Worm (Caenorhabditis elegans): ENCODE data around the gene blos-1.

DNA sequence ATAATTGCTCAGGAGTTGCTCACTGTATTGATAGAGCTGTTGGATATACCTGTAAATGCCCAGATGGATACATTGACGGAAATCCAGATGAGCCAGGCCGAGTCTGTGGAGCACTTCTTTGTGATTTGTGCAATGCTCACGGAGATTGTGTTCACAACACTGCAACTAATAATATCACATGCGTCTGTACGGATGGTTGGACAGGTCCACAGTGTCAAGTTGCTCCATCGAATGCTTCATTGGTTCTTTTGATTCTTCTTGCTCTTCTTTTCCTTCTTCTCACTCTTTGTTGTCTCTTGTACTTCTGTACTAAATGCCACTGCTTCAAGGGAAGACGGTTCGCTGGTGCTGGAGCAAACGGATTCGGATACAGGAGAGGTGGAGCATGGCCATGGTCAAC is 29.9 kb downstream of the blos-1 start:
- TF ChIP-seq egl-27 (tag; optimal IDR thresholded peaks at IDR 0.05) = no peak
- TF ChIP-seq nhr-76 (tag; optimal IDR thresholded peaks at IDR 0.05) = no peak
- no peak for TF ChIP-seq nhr-237 (tag; optimal IDR thresholded peaks at IDR 0.05)
- no peak for TF ChIP-seq ceh-82 (tag; optimal IDR thresholded peaks at IDR 0.05)
- TF ChIP-seq ces-1 (GFP tag; optimal IDR thresholded peaks at IDR 0.05) = no peak
- no peak for TF ChIP-seq lin-13 (GFP tag; optimal IDR thresholded peaks at IDR 0.05)
- no peak for TF ChIP-seq lin-35 (GFP tag; optimal IDR thresholded peaks at IDR 0.05)
- no peak for TF ChIP-seq ama-1 (optimal IDR thresholded peaks at IDR 0.05)
- no peak for TF ChIP-seq mab-9 (GFP tag; IDR thresholded peaks at IDR 0.05)
- no peak for TF ChIP-seq skn-1 (tag; optimal IDR thresholded peaks at IDR 0.05)
- TF ChIP-seq blmp-1 (tag; optimal IDR thresholded peaks at IDR 0.05) = no peak
- TF ChIP-seq snpc-4 (tag; optimal IDR thresholded peaks at IDR 0.05) = no peak

All from whole organism, L1 larva.